Fruit fly (Drosophila melanogaster) whole organism, embryonic: ENCODE results near the gene XRCC1.

Source experiments
- Antp ChIP-seq: fragments of 200-800 bp; sonication (Bioruptor generic); optimal IDR thresholded peaks from 3 replicates; lab custom pipeline; 2016; ENCODE audit warnings: missing biosample characterization, missing genetic modification characterization
- CG10147 ChIP-seq: fragments of 200-800 bp; sonication (Bioruptor generic); optimal IDR thresholded peaks from 2 replicates; lab custom pipeline; 2019; ENCODE audit warnings: missing biosample characterization, mild to moderate bottlenecking, missing genetic modification characterization, moderate library complexity
- CG1024 ChIP-seq: fragments of 200-800 bp; sonication (Bioruptor generic); IDR thresholded peaks from 2 replicates; pipeline ENCODE4 v1.3.6; 2022; ENCODE audit warnings: missing biosample characterization, missing genetic modification characterization
- CG11398 ChIP-seq: fragments of 200-800 bp; sonication (Bioruptor generic); optimal IDR thresholded peaks from 2 replicates; lab custom pipeline; 2016; ENCODE audit warnings: missing biosample characterization, missing genetic modification characterization
- CG12071 ChIP-seq: fragments of 200-800 bp; sonication (Bioruptor generic); optimal IDR thresholded peaks from 3 replicates; lab custom pipeline; 2018; ENCODE audit warnings: missing biosample characterization, mild to moderate bottlenecking, missing genetic modification characterization
- CG12769 ChIP-seq: fragments of 200-800 bp; sonication (Bioruptor generic); optimal IDR thresholded peaks from 2 replicates; lab custom pipeline; 2019; ENCODE audit warnings: missing biosample characterization, mild to moderate bottlenecking, missing genetic modification characterization, moderate library complexity
- CG15073 ChIP-seq: fragments of 200-800 bp; sonication (Bioruptor generic); optimal IDR thresholded peaks from 2 replicates; lab custom pipeline; 2016; ENCODE audit warnings: missing biosample characterization, missing genetic modification characterization
- CG16815 ChIP-seq: fragments of 200-800 bp; sonication (Bioruptor generic); optimal IDR thresholded peaks from 3 replicates; lab custom pipeline; 2017; ENCODE audit warnings: missing biosample characterization, mild to moderate bottlenecking, missing genetic modification characterization
- CG2129 ChIP-seq: fragments of 200-800 bp; sonication (Bioruptor generic); IDR thresholded peaks from 2 replicates; pipeline ENCODE4 v1.3.6; 2022; ENCODE audit warnings: missing biosample characterization, missing genetic modification characterization; ENCODE audit not compliant: partially characterized antibody
- CG2875 ChIP-seq: fragments of 200-800 bp; sonication (Bioruptor generic); optimal IDR thresholded peaks from 2 replicates; lab custom pipeline; 2017; ENCODE audit warnings: missing biosample characterization, mild to moderate bottlenecking, missing genetic modification characterization, missing genetic modification reagents
- CG30431 ChIP-seq: fragments of 200-800 bp; sonication (Bioruptor generic); optimal IDR thresholded peaks from 2 replicates; lab custom pipeline; 2017; ENCODE audit warnings: missing biosample characterization, missing genetic modification characterization
- CG31224 ChIP-seq: fragments of 200-800 bp; sonication (Bioruptor generic); IDR thresholded peaks from 2 replicates; pipeline ENCODE4 v1.3.6; 2022; ENCODE audit warnings: missing biosample characterization, missing genetic modification characterization
- CG3847 ChIP-seq: fragments of 200-800 bp; sonication (Bioruptor generic); IDR thresholded peaks from 2 replicates; pipeline ENCODE4 v1.3.6; 2022; ENCODE audit warnings: missing biosample characterization, missing genetic modification characterization
- CG4707 ChIP-seq: fragments of 200-800 bp; sonication (Bioruptor generic); optimal IDR thresholded peaks from 2 replicates; lab custom pipeline; 2018; ENCODE audit warnings: missing biosample characterization, mild to moderate bottlenecking, missing genetic modification characterization, moderate library complexity
- CG4730 ChIP-seq: fragments of 200-800 bp; sonication (Bioruptor generic); IDR thresholded peaks from 2 replicates; pipeline ENCODE4 v1.3.6; 2022; ENCODE audit warnings: missing biosample characterization, missing genetic modification characterization
- CG5180 ChIP-seq: fragments of 200-800 bp; sonication (Bioruptor generic); optimal IDR thresholded peaks from 3 replicates; lab custom pipeline; 2017; ENCODE audit warnings: missing biosample characterization, missing genetic modification characterization, mild to moderate bottlenecking, moderate library complexity, missing genetic modification reagents
- CG7839 ChIP-seq: fragments of 200-800 bp; sonication (Bioruptor generic); optimal IDR thresholded peaks from 3 replicates; lab custom pipeline; 2018; ENCODE audit warnings: missing biosample characterization, mild to moderate bottlenecking, missing genetic modification characterization, moderate library complexity
- CG9215 ChIP-seq: fragments of 200-800 bp; sonication (Bioruptor generic); IDR thresholded peaks from 2 replicates; pipeline ENCODE4 v1.3.6; 2022; ENCODE audit warnings: missing biosample characterization, missing genetic modification characterization
- CG9797 ChIP-seq: fragments of 200-800 bp; sonication (Bioruptor generic); optimal IDR thresholded peaks from 3 replicates; lab custom pipeline; 2018; ENCODE audit warnings: missing biosample characterization, mild to moderate bottlenecking, missing genetic modification characterization
- CoRest ChIP-seq: fragments of 200-800 bp; sonication (Bioruptor generic); optimal IDR thresholded peaks from 3 replicates; lab custom pipeline; 2018; ENCODE audit warnings: missing biosample characterization, mild to moderate bottlenecking, missing genetic modification characterization, moderate library complexity
- D19B ChIP-seq: fragments of 200-800 bp; sonication (Bioruptor generic); optimal IDR thresholded peaks from 2 replicates; lab custom pipeline; 2017; ENCODE audit warnings: missing biosample characterization, mild to moderate bottlenecking, missing genetic modification characterization
- Dbx ChIP-seq: fragments of 200-800 bp; sonication (Bioruptor generic); IDR thresholded peaks from 3 replicates; pipeline ENCODE4 v1.3.6; 2022; ENCODE audit warnings: missing biosample characterization, missing genetic modification characterization
- H15 ChIP-seq: fragments of 200-800 bp; sonication (Bioruptor generic); IDR thresholded peaks from 3 replicates; pipeline ENCODE4 v1.3.6; 2022; ENCODE audit warnings: missing biosample characterization, missing genetic modification characterization
- HLHmδ ChIP-seq: fragments of 200-800 bp; sonication (Bioruptor generic); optimal IDR thresholded peaks from 2 replicates; lab custom pipeline; 2018; ENCODE audit warnings: missing biosample characterization, mild to moderate bottlenecking, missing genetic modification characterization, moderate library complexity
- Hmx ChIP-seq: fragments of 200-800 bp; sonication (Bioruptor generic); optimal IDR thresholded peaks from 2 replicates; lab custom pipeline; 2016; ENCODE audit warnings: missing biosample characterization, missing genetic modification characterization
- MBD-R2 ChIP-seq: fragments of 200-800 bp; sonication (Bioruptor generic); IDR thresholded peaks from 2 replicates; pipeline ENCODE4 v1.3.6; 2022; ENCODE audit warnings: missing biosample characterization, missing genetic modification characterization
- NC2α ChIP-seq: fragments of 200-800 bp; sonication (Bioruptor generic); optimal IDR thresholded peaks from 2 replicates; lab custom pipeline; 2016; ENCODE audit warnings: missing biosample characterization, missing genetic modification characterization
- PHDP ChIP-seq: fragments of 200-800 bp; sonication (Bioruptor generic); optimal IDR thresholded peaks from 3 replicates; lab custom pipeline; 2018; ENCODE audit warnings: missing biosample characterization, mild to moderate bottlenecking, missing genetic modification characterization, moderate library complexity
- Side ChIP-seq: fragments of 200-800 bp; sonication (Bioruptor generic); optimal IDR thresholded peaks from 2 replicates; lab custom pipeline; 2016; ENCODE audit warnings: missing biosample characterization, missing genetic modification characterization
- Stat92E ChIP-seq, 3 experiments: fragments of >200 bp in 2 of 3; fragments of 200-800 bp in 1 of 3; sonication (Bioruptor generic) in 1 of 3; optimal IDR thresholded peaks; 2 replicates each; lab custom pipeline; 2017 to 2019; ENCODE audit warnings: missing biosample characterization in 3 of 3, missing genetic modification characterization in 3 of 3, mild to moderate bottlenecking in 1 of 3, moderate library complexity in 1 of 3
- Xrp1 ChIP-seq: fragments of 200-800 bp; sonication (Bioruptor generic); IDR thresholded peaks from 2 replicates; pipeline ENCODE4 v1.3.6; 2022; ENCODE audit warnings: missing biosample characterization, missing genetic modification characterization
- al ChIP-seq: fragments of 200-800 bp; sonication (Bioruptor generic); IDR thresholded peaks from 2 replicates; pipeline ENCODE4 v1.3.6; 2022; ENCODE audit warnings: missing biosample characterization, missing genetic modification characterization
- cad ChIP-seq: fragments of >200 bp; optimal IDR thresholded peaks from 2 replicates; lab custom pipeline; 2017; ENCODE audit warnings: missing biosample characterization, missing genetic modification characterization
- cato ChIP-seq: fragments of 200-800 bp; sonication (Bioruptor generic); optimal IDR thresholded peaks from 2 replicates; lab custom pipeline; 2016; ENCODE audit warnings: missing biosample characterization, missing genetic modification characterization, borderline replicate concordance
- dpn ChIP-seq, 2 experiments: fragments of 200-800 bp; sonication (Bioruptor generic); optimal IDR thresholded peaks; 3 replicates each; lab custom pipeline; 2016; ENCODE audit warnings: missing biosample characterization in 2 of 2, missing genetic modification characterization in 2 of 2
- esg ChIP-seq: fragments of 200-800 bp; sonication (Bioruptor generic); conservative IDR thresholded peaks from 2 replicates; pipeline ENCODE4 v1.3.6; 2022; ENCODE audit warnings: missing biosample characterization, missing genetic modification characterization
- ftz-f1 ChIP-seq: fragments of 200-800 bp; sonication (Bioruptor generic); optimal IDR thresholded peaks from 2 replicates; lab custom pipeline; 2016; ENCODE audit warnings: missing biosample characterization, missing genetic modification characterization
- inv ChIP-seq: fragments of 200-800 bp; sonication (Bioruptor generic); IDR thresholded peaks from 2 replicates; pipeline ENCODE4 v1.3.6; 2022; ENCODE audit warnings: missing biosample characterization, missing genetic modification characterization; ENCODE audit not compliant: partially characterized antibody
- nerfin-1 ChIP-seq: fragments of 200-800 bp; sonication (Bioruptor generic); optimal IDR thresholded peaks from 3 replicates; lab custom pipeline; 2019; ENCODE audit warnings: missing biosample characterization, mild to moderate bottlenecking, missing genetic modification characterization, moderate library complexity
- p53 ChIP-seq: fragments of 200-800 bp; sonication (Bioruptor generic); optimal IDR thresholded peaks from 2 replicates; lab custom pipeline; 2016; ENCODE audit warnings: missing biosample characterization, missing genetic modification characterization
- ro ChIP-seq: fragments of 200-800 bp; sonication (Bioruptor generic); IDR thresholded peaks from 2 replicates; pipeline ENCODE4 v1.3.6; 2022; ENCODE audit warnings: missing biosample characterization, missing genetic modification characterization
- row ChIP-seq: fragments of 200-800 bp; sonication (Bioruptor generic); IDR thresholded peaks from 3 replicates; pipeline ENCODE4 v1.3.6; 2022; ENCODE audit warnings: missing biosample characterization, missing genetic modification characterization
- seq ChIP-seq: fragments of 200-800 bp; sonication (Bioruptor generic); IDR thresholded peaks from 2 replicates; pipeline ENCODE4 v1.3.6; 2022; ENCODE audit warnings: missing biosample characterization, missing genetic modification characterization
- sug ChIP-seq: fragments of 200-800 bp; optimal IDR thresholded peaks from 2 replicates; lab custom pipeline; 2019; ENCODE audit warnings: missing biosample characterization, mild to moderate bottlenecking, missing genetic modification characterization, moderate library complexity
- tgo ChIP-seq: fragments of 200-800 bp; sonication (Bioruptor generic); IDR thresholded peaks from 3 replicates; pipeline ENCODE4 v1.3.6; 2022; ENCODE audit warnings: missing biosample characterization, missing genetic modification characterization
- toy ChIP-seq: fragments of 200-800 bp; sonication (Bioruptor generic); IDR thresholded peaks from 2 replicates; pipeline ENCODE4 v1.3.6; 2022; ENCODE audit warnings: missing biosample characterization, missing genetic modification characterization
- tup ChIP-seq: fragments of 200-800 bp; sonication (Bioruptor generic); optimal IDR thresholded peaks from 2 replicates; lab custom pipeline; 2016; ENCODE audit warnings: missing biosample characterization, mild to moderate bottlenecking, missing genetic modification characterization, moderate library complexity
- tx ChIP-seq: fragments of 200-800 bp; sonication (Bioruptor generic); optimal IDR thresholded peaks from 2 replicates; lab custom pipeline; 2016; ENCODE audit warnings: missing biosample characterization, missing genetic modification characterization
- wdn ChIP-seq: fragments of 200-800 bp; sonication (Bioruptor generic); IDR thresholded peaks from 2 replicates; pipeline ENCODE4 v1.3.6; 2022; ENCODE audit warnings: missing biosample characterization, missing genetic modification characterization
- wek ChIP-seq: fragments of 200-800 bp; sonication (Bioruptor generic); optimal IDR thresholded peaks from 3 replicates; lab custom pipeline; 2018; ENCODE audit warnings: missing biosample characterization, mild to moderate bottlenecking, missing genetic modification characterization, moderate library complexity
- z ChIP-seq: fragments of 200-800 bp; sonication (Bioruptor generic); IDR thresholded peaks from 3 replicates; pipeline ENCODE4 v1.3.6; 2022; ENCODE audit warnings: missing biosample characterization, missing genetic modification characterization

The XRCC1 gene

dm6 chrX:5285835-5286234, 43.8 kb upstream of the XRCC1 start (continued):
- TF ChIP-seq CG1024 (GFP tag; lab: Robert Waterston, UW) (no peak), CG12071 (GFP tag; lab: Kevin White, UChicago) (no peak), CG2875 (GFP tag; lab: Kevin White, UChicago) (no peak), D19B (peak; percentile 82), PHDP (tag; lab: Kevin White, UChicago) (peak; percentile 24), dpn (GFP tag; optimal IDR thresholded peaks at IDR 0.05; lab: Kevin White, UChicago) (peak; percentile 18 to 34), esg (GFP tag; lab: Robert Waterston, UW) (no peak), z (GFP tag; lab: Robert Waterston, UW) (no peak), CG7839 (tag; lab: Kevin White, UChicago) (peak; percentile 60), sug (tag; lab: Kevin White, UChicago) (peak; percentile 29), CG9215 (0 out of 2 replicates have a peak, but pooled peaks have one; percentile 7), CG4707 (GFP tag; lab: Kevin White, UChicago) (no peak), CG2129 (GFP tag; lab: Robert Waterston, UW) (no peak), CoRest (tag; lab: Kevin White, UChicago) (peak; percentile 40), cad (GFP tag; lab: Kevin White, UChicago) (no peak), CG10147 (GFP tag; lab: Kevin White, UChicago) (peak; percentile 61), Dbx (GFP tag; lab: Robert Waterston, UW) (peak; percentile 57; the same call in 1 of the 3 replicates), Side (GFP tag; lab: Kevin White, UChicago) (peak; percentile 6), CG5180 (GFP tag; lab: Kevin White, UChicago) (no peak), HLHmδ (GFP tag; lab: Kevin White, UChicago) (no peak), nerfin-1 (tag; lab: Kevin White, UChicago) (peak; percentile 26), MBD-R2 (GFP tag; lab: Robert Waterston, UW) (no peak), tup (GFP tag; lab: Kevin White, UChicago) (no peak), row (GFP tag; lab: Robert Waterston, UW) (peak; percentile 78), NC2α (GFP tag; lab: Kevin White, UChicago) (no peak), CG15073 (GFP tag; lab: Kevin White, UChicago) (no peak), seq (GFP tag; lab: Robert Waterston, UW) (peak; percentile 40; the same call in 1 of the 2 replicates), wek (GFP tag; lab: Kevin White, UChicago) (no peak), Hmx (GFP tag; lab: Kevin White, UChicago) (no peak), CG4730 (GFP tag; lab: Robert Waterston, UW) (no peak), ftz-f1 (GFP tag; lab: Kevin White, UChicago) (no peak), CG16815 (GFP tag; lab: Kevin White, UChicago) (no peak), toy (GFP tag; lab: Robert Waterston, UW) (no peak), CG11398 (peak; percentile 43), CG9797 (GFP tag; lab: Kevin White, UChicago) (no peak), tgo (GFP tag; lab: Robert Waterston, UW) (peak; percentile 38; the same call in 2 of the 3 replicates), CG12769 (tag; lab: Kevin White, UChicago) (no peak), al (GFP tag; lab: Robert Waterston, UW) (no peak), CG3847 (peak; percentile 52; the same call in 1 of the 2 replicates), Stat92E (GFP tag; optimal IDR thresholded peaks at IDR 0.05; lab: Kevin White, UChicago) (no peak), Antp (GFP tag; lab: Kevin White, UChicago) (no peak), wdn (0 out of 2 replicates have a peak, but pooled peaks have one; percentile 9), Xrp1 (GFP tag; lab: Robert Waterston, UW) (peak; percentile 59), ro (GFP tag; lab: Robert Waterston, UW) (no peak), H15 (no peak), CG30431 (GFP tag; lab: Kevin White, UChicago) (peak; percentile 3), inv (GFP tag; lab: Robert Waterston, UW) (no peak), CG31224 (GFP tag; lab: Robert Waterston, UW) (no peak), p53 (no peak), cato (GFP tag; lab: Kevin White, UChicago) (no peak), tx (peak; percentile 9)
